Worm (Caenorhabditis elegans) whole organism, early embryonic: ENCODE measurements around the gene oac-4.

Experiments used
- B0310.2 ChIP-seq: sonication (generic microtip); optimal IDR thresholded peaks from 2 replicates; lab custom pipeline; 2016; ENCODE audit warnings: mild to moderate bottlenecking, missing genetic modification characterization, missing compliant biosample characterization
- ama-1 ChIP-seq: fragments of 150-350 bp; optimal IDR thresholded peaks from 2 replicates; lab custom pipeline; 2014
- ceh-13 ChIP-seq: fragments of 200-800 bp; sonication (Bioruptor generic); optimal IDR thresholded peaks from 2 replicates; lab custom pipeline; 2018; ENCODE audit warnings: mild to moderate bottlenecking, missing genetic modification characterization, missing compliant biosample characterization
- ets-7 ChIP-seq: sonication (generic microtip); optimal IDR thresholded peaks from 2 replicates; lab custom pipeline; 2016; ENCODE audit warnings: missing genotype, missing genetic modification characterization, missing compliant biosample characterization
- hmg-4 ChIP-seq: fragments of 200-800 bp; sonication (Bioruptor generic); optimal IDR thresholded peaks from 2 replicates; lab custom pipeline; 2018; ENCODE audit warnings: mild to moderate bottlenecking, missing genetic modification characterization, missing compliant biosample characterization
- pes-1 ChIP-seq: fragments of 200-800 bp; sonication (Bioruptor generic); IDR thresholded peaks from 2 replicates; pipeline ENCODE4 v1.3.6; 2022; ENCODE audit warnings: missing genetic modification reagents, missing genetic modification characterization, missing compliant biosample characterization
- scrt-1 ChIP-seq: fragments of 200-800 bp; sonication (Bioruptor generic); IDR thresholded peaks from 2 replicates; pipeline ENCODE4 v1.3.6; 2022; ENCODE audit warnings: missing genetic modification characterization, missing compliant biosample characterization
- sea-1 ChIP-seq: fragments of 200-800 bp; sonication (Bioruptor generic); conservative IDR thresholded peaks from 2 replicates; pipeline ENCODE4 v1.3.6; 2022; ENCODE audit warnings: missing genetic modification characterization, missing compliant biosample characterization
- tbx-11 ChIP-seq: fragments of 200-800 bp; sonication (Bioruptor generic); IDR thresholded peaks from 2 replicates; pipeline ENCODE4 v1.3.6; 2022; ENCODE audit warnings: missing genetic modification characterization, missing compliant biosample characterization

- TF ChIP-seq B0310.2 (tag; lab: Kevin White, UChicago) = no peak
- TF ChIP-seq ama-1 (lab: Kevin White, UChicago) = no peak
- no peak for TF ChIP-seq sea-1 (GFP tag; lab: Robert Waterston, UW)
- no peak for TF ChIP-seq ceh-13
- TF ChIP-seq hmg-4 (GFP tag; lab: Kevin White, UChicago) = no peak
- TF ChIP-seq ets-7 (tag; lab: Kevin White, UChicago) = no peak
- no peak for TF ChIP-seq scrt-1 (GFP tag; lab: Robert Waterston, UW)
- TF ChIP-seq pes-1 (GFP tag; lab: Robert Waterston, UW) = no peak
- no peak for TF ChIP-seq tbx-11 (GFP tag; lab: Robert Waterston, UW)
Measured at ce11 chrII:3850655-3851054, 14.8 kb upstream of the oac-4 start, which contains the start of gene nhr-72.
